Worm (Caenorhabditis elegans) whole organism, L4 larva: Measurements from ENCODE around the gene ser-2.

Experiments
- F26F4.8 ChIP-seq: fragments of 200-800 bp; sonication (Bioruptor generic); conservative IDR thresholded peaks from 2 replicates; pipeline ENCODE4 v1.3.6; 2022; ENCODE audit warnings: missing genetic modification characterization, missing compliant biosample characterization
- F37D6.2 ChIP-seq: sonication (generic microtip); optimal IDR thresholded peaks from 2 replicates; lab custom pipeline; 2016; ENCODE audit warnings: mild to moderate bottlenecking, missing genetic modification characterization, missing compliant biosample characterization
- F49E8.2 ChIP-seq: sonication (generic microtip); optimal IDR thresholded peaks from 2 replicates; lab custom pipeline; 2016; ENCODE audit warnings: missing compliant biosample characterization, mild to moderate bottlenecking, missing genetic modification characterization, borderline replicate concordance
- R02D3.7 ChIP-seq: fragments of 150-350 bp; sonication (generic microtip); optimal IDR thresholded peaks from 3 replicates; lab custom pipeline; 2014; ENCODE audit warnings: missing biosample characterization, missing genetic modification characterization
- T26A8.4 ChIP-seq: fragments of 200-800 bp; sonication (Bioruptor generic); IDR thresholded peaks from 2 replicates; pipeline ENCODE4 v1.3.6; 2022; ENCODE audit warnings: missing genetic modification characterization, missing compliant biosample characterization
- Y105C5A.15 ChIP-seq: fragments of 200-800 bp; sonication (Bioruptor generic); IDR thresholded peaks from 2 replicates; pipeline ENCODE4 v1.3.6; 2022; ENCODE audit warnings: missing genetic modification characterization, missing compliant biosample characterization
- Y5F2A.4 ChIP-seq: fragments of 200-800 bp; sonication (Bioruptor generic); optimal IDR thresholded peaks from 2 replicates; lab custom pipeline; 2018; ENCODE audit warnings: mild to moderate bottlenecking, missing genetic modification characterization, missing compliant biosample characterization
- ZK337.2 ChIP-seq: fragments of 200-800 bp; sonication (Bioruptor generic); IDR thresholded peaks from 2 replicates; pipeline ENCODE4 v1.3.6; 2022; ENCODE audit warnings: missing genetic modification reagents, missing genetic modification characterization, missing compliant biosample characterization
- aha-1 ChIP-seq: fragments of 150-350 bp; peaks from one replicate; lab custom pipeline; 2014; ENCODE audit warnings: missing biosample characterization, missing genetic modification characterization
- attf-4 ChIP-seq: sonication (generic microtip); optimal IDR thresholded peaks from 3 replicates; lab custom pipeline; 2017; ENCODE audit warnings: missing biosample characterization, missing genetic modification characterization
- ceh-20 ChIP-seq: fragments of 200-800 bp; sonication (Bioruptor generic); IDR thresholded peaks from 2 replicates; pipeline ENCODE4 v1.3.6; 2022; ENCODE audit warnings: missing genetic modification reagents, missing genetic modification characterization, missing compliant biosample characterization
- ceh-62 ChIP-seq: sonication (generic microtip); optimal IDR thresholded peaks from 2 replicates; lab custom pipeline; 2017; ENCODE audit warnings: missing biosample characterization, missing genetic modification characterization
- dve-1 ChIP-seq: sonication (generic microtip); optimal IDR thresholded peaks from 2 replicates; lab custom pipeline; 2017; ENCODE audit warnings: antibody characterized with exemption, mild to moderate bottlenecking, missing genetic modification characterization, missing compliant biosample characterization; ENCODE audit not compliant: insufficient read depth
- egl-27 ChIP-seq: sonication (generic microtip); optimal IDR thresholded peaks from 3 replicates; lab custom pipeline; 2017; ENCODE audit warnings: missing biosample characterization, missing genetic modification reagents, missing genetic modification characterization
- fkh-10 ChIP-seq: fragments of 150-350 bp; optimal IDR thresholded peaks from 2 replicates; lab custom pipeline; 2014; ENCODE audit warnings: missing biosample characterization, missing genetic modification reagents, missing genetic modification characterization
- fos-1 ChIP-seq: fragments of 150-350 bp; optimal IDR thresholded peaks from 2 replicates; lab custom pipeline; 2014; ENCODE audit warnings: missing biosample characterization, missing genetic modification characterization
- gei-8 ChIP-seq: fragments of 200-800 bp; sonication (Bioruptor generic); optimal IDR thresholded peaks from 2 replicates; lab custom pipeline; 2018; ENCODE audit warnings: mild to moderate bottlenecking, missing genetic modification characterization, missing compliant biosample characterization
- hif-1 ChIP-seq, 2 experiments: sonication (generic microtip); optimal IDR thresholded peaks; 2 replicates each; lab custom pipeline; 2016 to 2017; ENCODE audit warnings: missing compliant biosample characterization in 2 of 2, missing genetic modification characterization in 2 of 2, missing genetic modification reagents in 2 of 2, missing genotype in 2 of 2, mild to moderate bottlenecking in 1 of 2
- hlh-11 ChIP-seq: fragments of 200-800 bp; sonication (Bioruptor generic); optimal IDR thresholded peaks from 2 replicates; lab custom pipeline; 2018; ENCODE audit warnings: mild to moderate bottlenecking, missing genetic modification characterization, missing compliant biosample characterization
- hlh-30 ChIP-seq: sonication (generic microtip); optimal IDR thresholded peaks from 2 replicates; lab custom pipeline; 2017; ENCODE audit warnings: antibody characterized with exemption, mild to moderate bottlenecking, missing genetic modification characterization, missing compliant biosample characterization; ENCODE audit not compliant: insufficient read depth
- lin-29 ChIP-seq: fragments of 200-800 bp; sonication (Bioruptor generic); IDR thresholded peaks from 2 replicates; pipeline ENCODE4 v1.3.6; 2022; ENCODE audit warnings: missing genetic modification reagents, missing genetic modification characterization, missing compliant biosample characterization
- lin-38 ChIP-seq: fragments of 200-800 bp; sonication (Bioruptor generic); IDR thresholded peaks from 2 replicates; pipeline ENCODE4 v1.3.6; 2022; ENCODE audit warnings: missing genetic modification reagents, missing genetic modification characterization, missing compliant biosample characterization
- mes-2 ChIP-seq: sonication (generic microtip); optimal IDR thresholded peaks from 2 replicates; lab custom pipeline; 2016; ENCODE audit warnings: missing genotype, mild to moderate bottlenecking, missing genetic modification characterization, missing compliant biosample characterization; ENCODE audit not compliant: poor library complexity, severe bottlenecking
- mxl-3 ChIP-seq: fragments of 200-800 bp; sonication (Bioruptor generic); optimal IDR thresholded peaks from 2 replicates; lab custom pipeline; 2018; ENCODE audit warnings: mild to moderate bottlenecking, missing genetic modification characterization, missing compliant biosample characterization
- nhr-102 ChIP-seq: sonication (generic microtip); optimal IDR thresholded peaks from 2 replicates; lab custom pipeline; 2016; ENCODE audit warnings: mild to moderate bottlenecking, missing genetic modification characterization, moderate library complexity, missing compliant biosample characterization
- nhr-11 ChIP-seq: fragments of 150-350 bp; optimal IDR thresholded peaks from 2 replicates; lab custom pipeline; 2014; ENCODE audit warnings: missing biosample characterization, missing genetic modification characterization
- nhr-111 ChIP-seq: fragments of 200-800 bp; sonication (Bioruptor generic); optimal IDR thresholded peaks from 2 replicates; lab custom pipeline; 2018; ENCODE audit warnings: mild to moderate bottlenecking, missing genetic modification characterization, missing compliant biosample characterization
- nhr-237 ChIP-seq: sonication (generic microtip); optimal IDR thresholded peaks from 2 replicates; lab custom pipeline; 2017; ENCODE audit warnings: missing biosample characterization, missing genetic modification characterization
- nhr-41 ChIP-seq: fragments of 200-800 bp; sonication (Bioruptor generic); IDR thresholded peaks from 2 replicates; pipeline ENCODE4 v1.3.6; 2022; ENCODE audit warnings: missing genetic modification reagents, missing genetic modification characterization, missing compliant biosample characterization
- nhr-42 ChIP-seq: fragments of 200-800 bp; sonication (Bioruptor generic); IDR thresholded peaks from 2 replicates; pipeline ENCODE4 v1.3.6; 2022; ENCODE audit warnings: missing genetic modification characterization, missing compliant biosample characterization
- nhr-48 ChIP-seq: sonication (generic microtip); optimal IDR thresholded peaks from 2 replicates; lab custom pipeline; 2016; ENCODE audit warnings: mild to moderate bottlenecking, missing genetic modification characterization, missing compliant biosample characterization
- nhr-6 ChIP-seq: fragments of 150-350 bp; optimal IDR thresholded peaks from 2 replicates; lab custom pipeline; 2014; ENCODE audit warnings: missing biosample characterization, missing genetic modification characterization
- pha-4 ChIP-seq, 2 experiments: fragments of 150-350 bp in 1 of 2; fragments of 200-800 bp in 1 of 2; sonication (Bioruptor generic) in 1 of 2; IDR thresholded peaks in 1 of 2; optimal IDR thresholded peaks in 1 of 2; 2 replicates each; pipeline versions ENCODE4 v1.3.6 to Lab custom; 2014 to 2022; ENCODE audit warnings: missing genetic modification characterization in 2 of 2, missing genetic modification reagents in 2 of 2, missing biosample characterization in 1 of 2, missing compliant biosample characterization in 1 of 2
- php-3 ChIP-seq: fragments of 200-800 bp; sonication (Bioruptor generic); IDR thresholded peaks from 2 replicates; pipeline ENCODE4 v1.3.6; 2022; ENCODE audit warnings: missing genetic modification reagents, missing genetic modification characterization, missing compliant biosample characterization
- pqm-1 ChIP-seq: sonication (generic microtip); optimal IDR thresholded peaks from 2 replicates; lab custom pipeline; 2017; ENCODE audit warnings: missing biosample characterization, missing genetic modification characterization
- rbr-2 ChIP-seq: sonication (generic microtip); optimal IDR thresholded peaks from 2 replicates; lab custom pipeline; 2016; ENCODE audit warnings: missing genotype, missing genetic modification characterization, missing compliant biosample characterization
- saeg-2 ChIP-seq: fragments of 200-800 bp; sonication (Bioruptor generic); IDR thresholded peaks from 2 replicates; pipeline ENCODE4 v1.3.6; 2022; ENCODE audit warnings: missing genetic modification reagents, missing genetic modification characterization, missing compliant biosample characterization
- set-16 ChIP-seq: fragments of 200-800 bp; sonication (Bioruptor generic); IDR thresholded peaks from 2 replicates; pipeline ENCODE4 v1.3.6; 2022; ENCODE audit warnings: missing genetic modification reagents, missing genetic modification characterization, missing compliant biosample characterization
- skn-1 ChIP-seq: fragments of 150-350 bp; optimal IDR thresholded peaks from 2 replicates; lab custom pipeline; 2014; ENCODE audit warnings: missing biosample characterization, missing genetic modification characterization
- spr-1 ChIP-seq: sonication (generic microtip); optimal IDR thresholded peaks from 2 replicates; lab custom pipeline; 2016; ENCODE audit warnings: mild to moderate bottlenecking, missing genetic modification characterization, missing compliant biosample characterization
- tra-1 ChIP-seq: fragments of 200-800 bp; sonication (Bioruptor generic); IDR thresholded peaks from 2 replicates; pipeline ENCODE4 v1.3.6; 2022; ENCODE audit warnings: missing genetic modification reagents, missing genetic modification characterization, missing compliant biosample characterization
- unc-62 ChIP-seq, 3 experiments: fragments of 150-350 bp in 1 of 3; sonication (generic microtip); optimal IDR thresholded peaks in 2 of 3; peaks in 1 of 3; 1 replicate in 1 of 3; 2 replicates in 2 of 3; lab custom pipeline; 2014 to 2017; ENCODE audit warnings: missing biosample characterization in 3 of 3, missing genetic modification characterization in 3 of 3, missing genetic modification reagents in 3 of 3, missing genotype in 1 of 3
- vab-7 ChIP-seq: fragments of 200-800 bp; sonication (Bioruptor generic); IDR thresholded peaks from 2 replicates; pipeline ENCODE4 v1.3.6; 2022; ENCODE audit warnings: missing genetic modification reagents, missing genetic modification characterization, missing compliant biosample characterization
- zfp-3 ChIP-seq: fragments of 200-800 bp; sonication (Bioruptor generic); conservative IDR thresholded peaks from 2 replicates; pipeline ENCODE4 v1.3.6; 2022; ENCODE audit warnings: missing genetic modification reagents, missing genetic modification characterization, missing compliant biosample characterization
- zip-11 ChIP-seq: fragments of 200-800 bp; sonication (Bioruptor generic); IDR thresholded peaks from 2 replicates; pipeline ENCODE4 v1.3.6; 2022; ENCODE audit warnings: missing genetic modification characterization, missing compliant biosample characterization
- ztf-7 ChIP-seq: fragments of 150-350 bp; optimal IDR thresholded peaks from 2 replicates; lab custom pipeline; 2014; ENCODE audit warnings: missing biosample characterization, missing genetic modification characterization

Gene ser-2

ce11 chrX:15302863-15303262, at the start of gene ser-2:
TSS of gene ser-2 (minus strand) at chrX:15302963.
- no peak for TF ChIP-seq nhr-48 (tag; lab: Kevin White, UChicago)
- TF ChIP-seq saeg-2 (GFP tag; lab: Robert Waterston, UW), result no peak
- TF ChIP-seq dve-1, result no peak
- no peak for TF ChIP-seq ztf-7 (tag; lab: Kevin White, UChicago)
- no peak for TF ChIP-seq nhr-11
- no peak for TF ChIP-seq F26F4.8 (GFP tag; lab: Robert Waterston, UW)
- TF ChIP-seq nhr-41 (GFP tag; lab: Robert Waterston, UW), result no peak
- TF ChIP-seq Y105C5A.15, result no peak
- TF ChIP-seq tra-1 (GFP tag; lab: Robert Waterston, UW), result no peak
- TF ChIP-seq R02D3.7 (tag; lab: Kevin White, UChicago), result no peak
- no peak for TF ChIP-seq T26A8.4 (GFP tag; lab: Robert Waterston, UW)
- no peak for TF ChIP-seq attf-4 (tag; lab: Kevin White, UChicago)

- TF ChIP-seq rbr-2 (peak; percentile 2), mes-2 (tag; lab: Kevin White, UChicago) (peak; percentile 49), pqm-1 (no peak), aha-1 (tag; lab: Kevin White, UChicago) (peak; percentile 80), nhr-6 (peak; percentile 13), F49E8.2 (tag; lab: Kevin White, UChicago) (no peak)
These were observed 44.9 kb upstream of the ser-2 start for ce11 chrX:15347680-15348079.

DNA sequence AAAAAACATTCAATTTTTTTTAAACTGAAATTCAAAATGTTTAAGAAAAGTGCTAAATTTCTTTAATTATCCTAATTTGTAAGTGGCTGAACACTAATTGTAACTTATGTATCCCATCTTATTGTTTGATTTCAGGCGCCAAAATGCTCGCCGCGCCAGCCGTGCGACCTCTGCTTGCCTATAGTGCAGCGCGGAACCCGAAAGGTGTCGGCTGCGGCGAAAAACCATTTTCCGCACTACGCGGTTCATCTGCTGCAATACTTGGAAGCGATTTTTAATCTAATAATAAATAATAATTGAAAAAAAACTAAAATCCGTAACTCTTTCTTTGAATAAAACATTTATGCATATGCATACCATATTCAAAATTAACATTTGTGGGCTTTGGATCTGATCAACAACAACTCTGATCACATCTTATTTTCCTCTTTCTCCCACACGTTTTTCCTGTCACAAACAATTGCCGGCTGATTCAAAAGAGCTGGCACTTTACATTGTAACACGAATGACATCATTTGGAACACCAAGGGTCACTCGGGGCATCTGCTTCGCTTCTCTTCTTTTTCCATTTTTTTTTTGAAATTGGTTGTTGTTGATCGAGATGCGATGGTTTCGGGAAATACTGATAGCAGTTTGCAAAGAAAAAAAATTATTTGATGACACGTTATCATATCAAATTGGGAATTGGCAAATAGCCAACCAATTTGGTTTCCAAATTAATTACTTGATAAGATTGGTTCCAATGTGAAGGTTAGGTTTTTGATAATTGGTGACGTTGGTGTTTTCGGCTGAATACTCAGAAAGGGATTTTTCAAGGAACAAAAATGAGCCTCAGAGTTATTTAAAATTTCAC, 42.8 kb upstream of the ser-2 start:
- TF ChIP-seq hlh-30 (tag; lab: Kevin White, UChicago) (peak; percentile 26), skn-1 (tag; lab: Kevin White, UChicago) (no peak), F37D6.2 (no peak), pqm-1 (peak; percentile 8), ceh-62 (no peak), tra-1 (GFP tag; lab: Robert Waterston, UW) (peak; percentile 71), php-3 (GFP tag; lab: Robert Waterston, UW) (no peak), egl-27 (tag; lab: Kevin White, UChicago) (no peak), unc-62 (GFP tag; optimal IDR thresholded peaks at IDR 0.05 in 1 of 2; lab: Kevin White, UChicago) (no peak), unc-62 (tag; optimal IDR thresholded peaks at IDR 0.05; lab: Kevin White, UChicago) (no peak), set-16 (GFP tag; lab: Robert Waterston, UW) (0 out of 2 replicates have a peak, but pooled peaks have one; percentile 15), nhr-111 (GFP tag; lab: Kevin White, UChicago) (no peak), hif-1 (tag; optimal IDR thresholded peaks at IDR 0.05; lab: Kevin White, UChicago) (peak in 1 of 2 experiments; percentile 39), lin-38 (GFP tag; lab: Robert Waterston, UW) (no peak), fos-1 (no peak), zfp-3 (GFP tag; lab: Robert Waterston, UW) (no peak), lin-29 (GFP tag; lab: Robert Waterston, UW) (no peak), nhr-237 (tag; lab: Kevin White, UChicago) (no peak), vab-7 (no peak), fkh-10 (GFP tag; lab: Kevin White, UChicago) (no peak), ZK337.2 (GFP tag; lab: Robert Waterston, UW) (no peak), ceh-20 (GFP tag; lab: Robert Waterston, UW) (peak; percentile 61), Y5F2A.4 (no peak), nhr-102 (tag; lab: Kevin White, UChicago) (no peak), nhr-42 (GFP tag; lab: Robert Waterston, UW) (no peak), zip-11 (GFP tag; lab: Robert Waterston, UW) (no peak), gei-8 (GFP tag; lab: Kevin White, UChicago) (no peak), aha-1 (tag; lab: Kevin White, UChicago) (no peak), pha-4 (GFP tag; IDR thresholded peaks at IDR 0.05; lab: Robert Waterston, UW) (no peak), pha-4 (tag; optimal IDR thresholded peaks at IDR 0.05; lab: Kevin White, UChicago) (no peak), mxl-3 (no peak), Y105C5A.15 (no peak), spr-1 (tag; lab: Kevin White, UChicago) (no peak), hlh-11 (tag; lab: Kevin White, UChicago) (peak; percentile 81)
